Worm (Caenorhabditis elegans): ENCODE measurements around the gene math-16.

math-16 gene

ce11 chrII:1884635-1885034, 6.1 kb upstream of the math-16 start, which contains the start of gene math-6:
TSS of gene math-6 (minus strand) at chrII:1884735.
- no peak for TF ChIP-seq F57C9.4 (tag; optimal IDR thresholded peaks at IDR 0.05)
- TF ChIP-seq hrde-1 (tag; optimal IDR thresholded peaks at IDR 0.05; ENCODE audit: borderline replicate concordance): no peak
- TF ChIP-seq Y53G8AR.9 (GFP tag; conservative IDR thresholded peaks at IDR 0.05): no peak
- TF ChIP-seq K12H6.12 (tag; optimal IDR thresholded peaks at IDR 0.05): no peak
- TF ChIP-seq ztf-22 (GFP tag; optimal IDR thresholded peaks at IDR 0.05): no peak
- no peak for TF ChIP-seq hlh-12 (tag; optimal IDR thresholded peaks at IDR 0.05)
- no peak for TF ChIP-seq ceh-91 (GFP tag; IDR thresholded peaks at IDR 0.05)
- no peak for TF ChIP-seq lin-26 (GFP tag; IDR thresholded peaks at IDR 0.05)
- TF ChIP-seq zfh-2 (GFP tag; conservative IDR thresholded peaks at IDR 0.05): no peak
- TF ChIP-seq ceh-58 (GFP tag; IDR thresholded peaks at IDR 0.05): no peak
- TF ChIP-seq repo-1 (tag; optimal IDR thresholded peaks at IDR 0.05): no peak
- TF ChIP-seq ztf-3 (GFP tag; optimal IDR thresholded peaks at IDR 0.05): no peak
- TF ChIP-seq lin-54 (GFP tag; optimal IDR thresholded peaks at IDR 0.05): no peak
- no peak for TF ChIP-seq Y56A3A.18 (GFP tag; IDR thresholded peaks at IDR 0.05)
- TF ChIP-seq ceh-100 (GFP tag; IDR thresholded peaks at IDR 0.05): no peak
- no peak for TF ChIP-seq aptf-2 (GFP tag; conservative IDR thresholded peaks at IDR 0.05)
- no peak for TF ChIP-seq B0336.3 (GFP tag; IDR thresholded peaks at IDR 0.05)

DNA sequence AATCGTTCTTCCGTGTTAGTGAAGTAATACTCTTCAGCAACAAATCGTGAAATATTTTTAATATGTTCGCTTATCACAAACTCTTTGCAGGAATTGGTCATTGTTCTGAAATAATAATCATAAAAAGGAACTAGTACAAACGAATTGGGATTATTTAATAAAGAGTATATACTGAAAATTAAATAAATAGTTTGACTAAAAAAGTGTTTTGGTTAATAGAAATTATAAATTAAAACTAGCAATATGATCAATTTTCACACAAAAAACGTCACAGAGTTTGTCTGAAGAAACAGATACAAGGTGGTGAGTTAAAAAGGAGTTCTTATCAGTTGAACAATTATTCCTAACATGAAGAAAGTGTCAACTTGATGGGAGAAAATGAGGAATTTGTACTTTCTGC, 4.1 kb upstream of the math-16 start, which contains the start of gene math-5:
Gene math-5 (minus strand): TSS at position 101 of the 400 bp plus-strand sequence.
- TF ChIP-seq xnd-1 (tag; optimal IDR thresholded peaks at IDR 0.05) (no peak), lsy-27 (tag; optimal IDR thresholded peaks at IDR 0.05; ENCODE audit: borderline replicate concordance, insufficient read depth) (no peak), Y95B8A.8 (GFP tag; IDR thresholded peaks at IDR 0.05) (no peak), somi-1 (GFP tag; optimal IDR thresholded peaks at IDR 0.05) (no peak), atf-7 (tag; optimal IDR thresholded peaks at IDR 0.05) (no peak), F55B11.4 (tag; optimal IDR thresholded peaks at IDR 0.05; ENCODE audit: borderline replicate concordance, insufficient read depth) (no peak), hmg-20 (GFP tag; IDR thresholded peaks at IDR 0.05) (no peak), let-607 (tag; optimal IDR thresholded peaks at IDR 0.05) (no peak), F23B12.7 (tag; optimal IDR thresholded peaks at IDR 0.05; ENCODE audit: insufficient read depth) (no peak), ama-1 (optimal IDR thresholded peaks at IDR 0.05) (no peak), ama-1 (GFP tag; optimal IDR thresholded peaks at IDR 0.05) (no peak), T07F8.4 (tag; optimal IDR thresholded peaks at IDR 0.05) (no peak), nfyb-1 (GFP tag; IDR thresholded peaks at IDR 0.05) (no peak), cebp-1 (GFP tag; IDR thresholded peaks at IDR 0.05) (no peak), cebp-1 (tag; optimal IDR thresholded peaks at IDR 0.05) (no peak), F37B4.10 (GFP tag; IDR thresholded peaks at IDR 0.05) (no peak)

ce11 chrII:1875658-1876057, 2.9 kb downstream of the math-16 start, which contains the start of gene math-13:
TSS of gene math-13 (plus strand) at chrII:1875958.
- no peak for TF ChIP-seq madf-8 (GFP tag; conservative IDR thresholded peaks at IDR 0.05)
- TF ChIP-seq C17E4.6 (GFP tag; IDR thresholded peaks at IDR 0.05): no peak
- no peak for TF ChIP-seq B0019.2 (GFP tag; conservative IDR thresholded peaks at IDR 0.05)
- no peak for TF ChIP-seq ztf-26 (tag; optimal IDR thresholded peaks at IDR 0.05)
- no peak for TF ChIP-seq mcd-1 (GFP tag; IDR thresholded peaks at IDR 0.05)
- no peak for TF ChIP-seq F49E8.2 (tag; optimal IDR thresholded peaks at IDR 0.05; ENCODE audit: insufficient read depth)
- no peak for TF ChIP-seq zfh-2 (GFP tag; conservative IDR thresholded peaks at IDR 0.05)
- TF ChIP-seq F52B5.7 (tag; optimal IDR thresholded peaks at IDR 0.05): no peak
- TF ChIP-seq nhr-120 (GFP tag; IDR thresholded peaks at IDR 0.05): no peak
- no peak for TF ChIP-seq lir-1 (GFP tag; conservative IDR thresholded peaks at IDR 0.05)
- no peak for TF ChIP-seq nhr-27 (tag; optimal IDR thresholded peaks at IDR 0.05)
- TF ChIP-seq ceh-91 (GFP tag; IDR thresholded peaks at IDR 0.05): no peak
- no peak for TF ChIP-seq nhr-179 (tag; optimal IDR thresholded peaks at IDR 0.05)
- no peak for TF ChIP-seq cebp-2 (GFP tag; IDR thresholded peaks at IDR 0.05)
